Worm (Caenorhabditis elegans) whole organism, L3 larva: ENCODE data around the gene vha-2.
A peak's percentile ranks its signal among the peaks of the same experiment; 100 is the strongest.

ENCODE experiments used
- R02D3.7 ChIP-seq: fragments of 150-350 bp; optimal IDR thresholded peaks from 2 replicates; lab custom pipeline; 2014; ENCODE audit warnings: missing biosample characterization, missing genetic modification characterization
- ZK546.5 ChIP-seq: sonication (generic microtip); optimal IDR thresholded peaks from 2 replicates; lab custom pipeline; 2017; ENCODE audit warnings: missing biosample characterization, missing genetic modification characterization
- ama-1 ChIP-seq: fragments of 150-350 bp; optimal IDR thresholded peaks from 2 replicates; lab custom pipeline; 2018
- ceh-28 ChIP-seq: fragments of 150-350 bp; optimal IDR thresholded peaks from 2 replicates; lab custom pipeline; 2014; ENCODE audit warnings: missing biosample characterization, missing genetic modification reagents, missing genetic modification characterization
- ceh-82 ChIP-seq: fragments of 150-350 bp; optimal IDR thresholded peaks from 2 replicates; lab custom pipeline; 2014; ENCODE audit warnings: missing biosample characterization, missing genetic modification characterization
- ceh-9 ChIP-seq: sonication (generic microtip); optimal IDR thresholded peaks from 2 replicates; lab custom pipeline; 2018; ENCODE audit warnings: missing biosample characterization, missing genetic modification characterization
- daf-12 ChIP-seq: fragments of 150-350 bp; optimal IDR thresholded peaks from 2 replicates; lab custom pipeline; 2014; ENCODE audit warnings: missing biosample characterization, missing genetic modification reagents, missing genetic modification characterization
- egl-5 ChIP-seq: fragments of 150-350 bp; optimal IDR thresholded peaks from 2 replicates; lab custom pipeline; 2017; ENCODE audit warnings: missing biosample characterization, missing genetic modification reagents, missing genetic modification characterization, inconsistent platforms
- elt-1 ChIP-seq: fragments of 150-350 bp; optimal IDR thresholded peaks from 2 replicates; lab custom pipeline; 2014; ENCODE audit warnings: missing biosample characterization, missing genetic modification characterization
- elt-2 ChIP-seq: sonication (generic microtip); optimal IDR thresholded peaks from 2 replicates; lab custom pipeline; 2016; ENCODE audit warnings: missing genetic modification reagents, mild to moderate bottlenecking, missing genetic modification characterization, missing compliant biosample characterization
- elt-3 ChIP-seq, 3 experiments: fragments of 150-350 bp in 1 of 3; sonication (generic microtip) in 2 of 3; optimal IDR thresholded peaks; 2 replicates in 2 of 3; 4 replicates in 1 of 3; lab custom pipeline; 2014 to 2017; ENCODE audit warnings: missing biosample characterization in 3 of 3, missing genetic modification characterization in 3 of 3
- eor-1 ChIP-seq, 2 experiments: fragments of 150-350 bp; optimal IDR thresholded peaks; 2 replicates each; lab custom pipeline; 2014 to 2018; ENCODE audit warnings: missing biosample characterization in 2 of 2, missing genetic modification characterization in 2 of 2
- fkh-10 ChIP-seq: sonication (generic microtip); optimal IDR thresholded peaks from 2 replicates; lab custom pipeline; 2017; ENCODE audit warnings: missing biosample characterization, missing genetic modification reagents, missing genetic modification characterization
- fkh-2 ChIP-seq: fragments of 150-350 bp; optimal IDR thresholded peaks from 2 replicates; lab custom pipeline; 2014; ENCODE audit warnings: missing biosample characterization, missing genetic modification reagents, missing genetic modification characterization
- fos-1 ChIP-seq: fragments of 150-350 bp; optimal IDR thresholded peaks from 2 replicates; lab custom pipeline; 2014; ENCODE audit warnings: missing biosample characterization, missing genetic modification characterization
- jun-1 ChIP-seq: fragments of 150-350 bp; optimal IDR thresholded peaks from 2 replicates; lab custom pipeline; 2014; ENCODE audit warnings: missing biosample characterization, missing genetic modification reagents, missing genetic modification characterization
- lin-15B ChIP-seq: fragments of 150-350 bp; optimal IDR thresholded peaks from 2 replicates; lab custom pipeline; 2014; ENCODE audit warnings: missing biosample characterization, missing genetic modification characterization
- lsy-12 ChIP-seq: sonication (generic microtip); optimal IDR thresholded peaks from 2 replicates; lab custom pipeline; 2016; ENCODE audit warnings: mild to moderate bottlenecking, missing genetic modification characterization, missing compliant biosample characterization
- mdl-1 ChIP-seq: fragments of 150-350 bp; optimal IDR thresholded peaks from 2 replicates; lab custom pipeline; 2014; ENCODE audit warnings: missing biosample characterization, missing genetic modification characterization
- nfya-1 ChIP-seq: sonication (generic microtip); optimal IDR thresholded peaks from 2 replicates; lab custom pipeline; 2017; ENCODE audit warnings: missing genetic modification characterization, mild to moderate bottlenecking, missing compliant biosample characterization, antibody characterized with exemption, moderate library complexity; ENCODE audit not compliant: insufficient read depth
- nhr-11 ChIP-seq: fragments of 150-350 bp; optimal IDR thresholded peaks from 2 replicates; lab custom pipeline; 2014; ENCODE audit warnings: missing biosample characterization, missing genetic modification characterization
- nhr-12 ChIP-seq: fragments of 150-350 bp; optimal IDR thresholded peaks from 2 replicates; lab custom pipeline; 2014; ENCODE audit warnings: missing biosample characterization, missing genetic modification characterization
- nhr-23 ChIP-seq: fragments of 150-350 bp; optimal IDR thresholded peaks from 2 replicates; lab custom pipeline; 2014; ENCODE audit warnings: missing biosample characterization, missing genetic modification reagents, missing genetic modification characterization
- nhr-25 ChIP-seq: sonication (generic microtip); optimal IDR thresholded peaks from 2 replicates; lab custom pipeline; 2017; ENCODE audit warnings: missing biosample characterization, missing genetic modification characterization
- nhr-43 ChIP-seq: sonication (generic microtip); optimal IDR thresholded peaks from 2 replicates; lab custom pipeline; 2016; ENCODE audit warnings: mild to moderate bottlenecking, missing genetic modification characterization, missing compliant biosample characterization; ENCODE audit not compliant: poor library complexity, severe bottlenecking
- nhr-67 ChIP-seq: fragments of 150-350 bp; optimal IDR thresholded peaks from 2 replicates; lab custom pipeline; 2014; ENCODE audit warnings: missing biosample characterization, missing genetic modification characterization
- nhr-77 ChIP-seq: fragments of 150-350 bp; optimal IDR thresholded peaks from 2 replicates; lab custom pipeline; 2014; ENCODE audit warnings: missing biosample characterization, missing genetic modification characterization
- pha-4 ChIP-seq: fragments of 150-350 bp; optimal IDR thresholded peaks from 2 replicates; lab custom pipeline; 2014; ENCODE audit warnings: missing biosample characterization, missing genetic modification reagents, missing genetic modification characterization
- pqm-1 ChIP-seq: fragments of 150-350 bp; optimal IDR thresholded peaks from 2 replicates; lab custom pipeline; 2017; ENCODE audit warnings: missing biosample characterization, missing genetic modification characterization, inconsistent platforms
- skn-1 ChIP-seq: fragments of 150-350 bp; optimal IDR thresholded peaks from 2 replicates; lab custom pipeline; 2014; ENCODE audit warnings: missing biosample characterization, missing genetic modification characterization
- snpc-4 ChIP-seq: fragments of 150-350 bp; optimal IDR thresholded peaks from 2 replicates; lab custom pipeline; 2014; ENCODE audit warnings: missing biosample characterization, missing genetic modification characterization
- tbx-2 ChIP-seq: sonication (generic microtip); optimal IDR thresholded peaks from 2 replicates; lab custom pipeline; 2016; ENCODE audit warnings: mild to moderate bottlenecking, missing genetic modification characterization, missing compliant biosample characterization
- unc-39 ChIP-seq: sonication (generic microtip); optimal IDR thresholded peaks from 4 replicates; lab custom pipeline; 2017; ENCODE audit warnings: missing biosample characterization, missing genetic modification characterization
- unc-62 ChIP-seq: fragments of 150-350 bp; sonication (generic microtip); optimal IDR thresholded peaks from 4 replicates; lab custom pipeline; 2014; ENCODE audit warnings: missing biosample characterization, missing genetic modification reagents, missing genetic modification characterization
- zag-1 ChIP-seq: fragments of 150-350 bp; optimal IDR thresholded peaks from 2 replicates; lab custom pipeline; 2014; ENCODE audit warnings: missing biosample characterization, missing genetic modification characterization
- ztf-11 ChIP-seq: fragments of 150-350 bp; optimal IDR thresholded peaks from 2 replicates; lab custom pipeline; 2014; ENCODE audit warnings: missing biosample characterization, missing genetic modification characterization
- ztf-4 ChIP-seq: fragments of 150-350 bp; optimal IDR thresholded peaks from 2 replicates; lab custom pipeline; 2014; ENCODE audit warnings: missing biosample characterization, missing genetic modification characterization

The vha-2 gene

ce11 chrIII:9802045-9802444 is 20.1 kb downstream of the vha-2 start:
- TF ChIP-seq skn-1 (tag; lab: Kevin White, UChicago): no peak
- TF ChIP-seq ama-1 (lab: Kevin White, UChicago): peak; percentile 50

ce11 chrIII:9804997-9805610 is 23.1 kb downstream of the vha-2 start, which contains the start of gene riok-3:
TSS of gene riok-3 (minus strand) at chrIII:9805011.
- TF ChIP-seq elt-3 (tag; optimal IDR thresholded peaks at IDR 0.05; lab: Kevin White, UChicago): no peak
- no peak for TF ChIP-seq mdl-1 (tag; lab: Kevin White, UChicago)
- TF ChIP-seq zag-1 (tag; lab: Kevin White, UChicago): no peak
- peak; percentile 33 for TF ChIP-seq nhr-25 (tag; lab: Kevin White, UChicago)
- TF ChIP-seq nhr-23 (tag; lab: Kevin White, UChicago): peak; percentile 36
- peak; percentile 20 for TF ChIP-seq elt-2 (tag; lab: Kevin White, UChicago)
- peak; percentile 62 for TF ChIP-seq ama-1 (lab: Kevin White, UChicago)
- peak; percentile 12 for TF ChIP-seq nfya-1
- no peak for TF ChIP-seq nhr-12 (tag; lab: Kevin White, UChicago)

ce11 chrIII:9806968-9807559 is 25.1 kb downstream of the vha-2 start, which contains the start of gene ZK632.4:
TSS of gene ZK632.4 (minus strand) at chrIII:9807454.
- peak; percentile 26 for TF ChIP-seq nhr-25 (tag; lab: Kevin White, UChicago)
- TF ChIP-seq nhr-23 (tag; lab: Kevin White, UChicago): peak; percentile 53
- no peak for TF ChIP-seq unc-62 (GFP tag; lab: Kevin White, UChicago)
- no peak for TF ChIP-seq pha-4
- TF ChIP-seq fos-1 (tag; lab: Kevin White, UChicago): no peak
- no peak for TF ChIP-seq tbx-2 (tag; lab: Kevin White, UChicago)
- no peak for TF ChIP-seq nfya-1
- TF ChIP-seq jun-1: no peak
- TF ChIP-seq nhr-77 (tag; lab: Kevin White, UChicago): no peak
- TF ChIP-seq, all 47 proteins: peak for 2

- TF ChIP-seq daf-12 (tag; lab: Kevin White, UChicago) (no peak), nfya-1 (peak; percentile 10), ceh-9 (tag; lab: Kevin White, UChicago) (no peak), nhr-23 (tag; lab: Kevin White, UChicago) (peak; percentile 49), ztf-4 (no peak), nhr-25 (tag; lab: Kevin White, UChicago) (peak; percentile 67), ztf-11 (no peak), ceh-28 (tag; lab: Kevin White, UChicago) (no peak), pqm-1 (tag; lab: Kevin White, UChicago) (peak; percentile 48), jun-1 (peak; percentile 55), nhr-67 (no peak), elt-2 (tag; lab: Kevin White, UChicago) (peak; percentile 65), tbx-2 (tag; lab: Kevin White, UChicago) (no peak), lsy-12 (tag; lab: Kevin White, UChicago) (no peak), R02D3.7 (tag; lab: Kevin White, UChicago) (no peak), egl-5 (tag; lab: Kevin White, UChicago) (no peak), ama-1 (lab: Kevin White, UChicago) (peak; percentile 82), nhr-43 (peak; percentile 80), pha-4 (no peak), skn-1 (tag; lab: Kevin White, UChicago) (no peak), fos-1 (tag; lab: Kevin White, UChicago) (no peak), mdl-1 (tag; lab: Kevin White, UChicago) (peak; percentile 32), zag-1 (tag; lab: Kevin White, UChicago) (no peak), elt-1 (no peak), unc-39 (tag; lab: Kevin White, UChicago) (no peak), fkh-10 (GFP tag; lab: Kevin White, UChicago) (no peak), nhr-11 (tag; lab: Kevin White, UChicago) (no peak), nhr-12 (tag; lab: Kevin White, UChicago) (no peak)
Measured at ce11 chrIII:9807560-9808046, 25.6 kb downstream of the vha-2 start.

ce11 chrIII:9808179-9808578 is 26.2 kb downstream of the vha-2 start, which contains the start of gene gtap-2:
TSS of gene gtap-2 (plus strand) at chrIII:9808544.
- TF ChIP-seq elt-2 (tag; lab: Kevin White, UChicago) (no peak), ceh-82 (no peak), fkh-2 (no peak), lin-15B (peak; percentile 32), nhr-43 (peak; percentile 17), unc-62 (GFP tag; lab: Kevin White, UChicago) (no peak), snpc-4 (tag; lab: Kevin White, UChicago) (no peak), eor-1 (tag; optimal IDR thresholded peaks at IDR 0.05; lab: Kevin White, UChicago) (peak in 1 of 2 experiments; percentile 20), pha-4 (peak; percentile 60), nfya-1 (peak; percentile 18), ZK546.5 (no peak)
